Fruit fly (Drosophila melanogaster) whole organism, embryonic: ENCODE results near the gene Gss1.

Experiments
- CG13123 ChIP-seq: fragments of 200-800 bp; sonication (Bioruptor generic); optimal IDR thresholded peaks from 2 replicates; lab custom pipeline; 2016; ENCODE audit warnings: missing biosample characterization, missing genetic modification characterization
- CG15269 ChIP-seq: fragments of 200-800 bp; sonication (Bioruptor generic); optimal IDR thresholded peaks from 2 replicates; lab custom pipeline; 2018; ENCODE audit warnings: missing biosample characterization, mild to moderate bottlenecking, missing genetic modification characterization, moderate library complexity
- CG3065 ChIP-seq: fragments of 200-800 bp; sonication (Bioruptor generic); optimal IDR thresholded peaks from 2 replicates; lab custom pipeline; 2016; ENCODE audit warnings: missing biosample characterization, missing genetic modification characterization
- CTCF ChIP-seq: fragments of 200-800 bp; sonication (Bioruptor generic); optimal IDR thresholded peaks from 2 replicates; lab custom pipeline; 2017; ENCODE audit warnings: missing biosample characterization, mild to moderate bottlenecking, missing genetic modification characterization, moderate library complexity
- btn ChIP-seq: fragments of 200-800 bp; sonication (Bioruptor generic); optimal IDR thresholded peaks from 2 replicates; lab custom pipeline; 2016; ENCODE audit warnings: missing biosample characterization, missing genetic modification characterization
- fru ChIP-seq: fragments of >200 bp; optimal IDR thresholded peaks from 2 replicates; lab custom pipeline; 2017
- psq ChIP-seq: fragments of 200-800 bp; sonication (Bioruptor generic); optimal IDR thresholded peaks from 2 replicates; lab custom pipeline; 2017; ENCODE audit warnings: missing biosample characterization, missing genetic modification characterization

dm6 chrX:17917564-17918233 lies 28.4 kb downstream of the Gss1 start:
- no peak for TF ChIP-seq psq (GFP tag; lab: Kevin White, UChicago)
- TF ChIP-seq fru = no peak
- TF ChIP-seq CG15269 = no peak
- no peak for TF ChIP-seq btn (GFP tag; lab: Kevin White, UChicago)
- TF ChIP-seq CG3065 (GFP tag; lab: Kevin White, UChicago) = no peak
- no peak for TF ChIP-seq CTCF (GFP tag; lab: Kevin White, UChicago)
- TF ChIP-seq CG13123 (GFP tag; lab: Kevin White, UChicago) = no peak
